Worm (Caenorhabditis elegans) whole organism, L4 larva: ENCODE measurements around the gene rpy-1.

ENCODE experiments used
- ces-1 ChIP-seq: fragments of 150-350 bp; sonication (generic microtip); optimal IDR thresholded peaks from 4 replicates; lab custom pipeline; 2014; ENCODE audit warnings: missing biosample characterization, missing genetic modification reagents, missing genetic modification characterization
- pha-4 ChIP-seq, 2 experiments: fragments of 150-350 bp in 1 of 2; fragments of 200-800 bp in 1 of 2; sonication (Bioruptor generic) in 1 of 2; IDR thresholded peaks in 1 of 2; optimal IDR thresholded peaks in 1 of 2; 2 replicates each; pipeline versions ENCODE4 v1.3.6 to Lab custom; 2014 to 2022; ENCODE audit warnings: missing genetic modification characterization in 2 of 2, missing genetic modification reagents in 2 of 2, missing biosample characterization in 1 of 2, missing compliant biosample characterization in 1 of 2

- TF ChIP-seq pha-4 (GFP tag; IDR thresholded peaks at IDR 0.05; lab: Robert Waterston, UW), result no peak
- no peak for TF ChIP-seq pha-4 (tag; optimal IDR thresholded peaks at IDR 0.05; lab: Kevin White, UChicago)
- no peak for TF ChIP-seq ces-1 (GFP tag; lab: Kevin White, UChicago)
Observed at ce11 chrII:6706552-6707091, 1.2 kb upstream of the rpy-1 start.
